Fruit fly (Drosophila melanogaster): Measurements from ENCODE around the gene Met75Ca.
A peak's percentile ranks its signal among the peaks of the same experiment; 100 is the strongest.

dm6 chr3L:18430600-18430999, 41.6 kb downstream of the Met75Ca start:
- no peak for TF ChIP-seq h (optimal IDR thresholded peaks at IDR 0.05)
- TF ChIP-seq bsh (GFP tag; optimal IDR thresholded peaks at IDR 0.05): peak in 1 of 2 experiments; percentile 30
- TF ChIP-seq CG4360 (GFP tag; IDR thresholded peaks at IDR 0.05): no peak
- TF ChIP-seq CG6791 (GFP tag; IDR thresholded peaks at IDR 0.05; ENCODE audit: partially characterized antibody): no peak
- no peak for TF ChIP-seq CG7745 (tag; optimal IDR thresholded peaks at IDR 0.05)
- TF ChIP-seq CG6654 (GFP tag; optimal IDR thresholded peaks at IDR 0.05): no peak
- TF ChIP-seq CG9797 (GFP tag; optimal IDR thresholded peaks at IDR 0.05): no peak
- TF ChIP-seq lab (GFP tag; optimal IDR thresholded peaks at IDR 0.05): no peak
- no peak for TF ChIP-seq psq (GFP tag; optimal IDR thresholded peaks at IDR 0.05)
- TF ChIP-seq CG14050 (GFP tag; IDR thresholded peaks at IDR 0.05): no peak
